Worm (Caenorhabditis elegans): ENCODE measurements around the gene T26C11.4.

- TF ChIP-seq R02D3.7 (tag; optimal IDR thresholded peaks at IDR 0.05) (no peak), nhr-11 (tag; optimal IDR thresholded peaks at IDR 0.05) (no peak), ztf-11 (tag; optimal IDR thresholded peaks at IDR 0.05) (no peak), ztf-4 (tag; optimal IDR thresholded peaks at IDR 0.05) (no peak)
Observed at ce11 chrX:1800980-1801506, 44.3 kb downstream of the T26C11.4 start, which contains the start of gene C14E2.11.

All from whole organism, L2 larva.